Fruit fly (Drosophila melanogaster): ENCODE measurements around the gene tna.

tna gene

DNA sequence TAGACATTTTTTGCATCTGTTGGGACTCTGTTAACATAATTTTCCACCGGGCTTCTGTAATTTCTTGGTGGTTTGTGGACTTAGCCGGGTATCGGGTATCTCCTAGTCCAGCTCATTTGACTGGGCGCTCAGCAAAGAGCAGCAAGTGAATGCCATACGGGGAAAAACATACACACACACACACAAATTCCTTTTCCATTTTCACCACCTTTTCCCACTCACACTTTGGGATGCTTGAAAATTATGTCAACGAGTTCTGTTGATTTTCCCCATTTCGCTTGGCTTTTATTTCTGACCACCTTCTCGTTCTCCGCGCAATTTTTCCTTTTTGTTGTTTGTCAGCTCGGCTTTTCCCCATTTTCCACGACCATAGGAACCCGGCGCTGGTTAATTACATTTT, 23.4 kb upstream of the tna start (continued):
- TF ChIP-seq Elba2 (GFP tag; optimal IDR thresholded peaks at IDR 0.05) (no peak), odd (GFP tag; optimal IDR thresholded peaks at IDR 0.05) (no peak), Dref (GFP tag; IDR thresholded peaks at IDR 0.05) (no peak), cad (GFP tag; optimal IDR thresholded peaks at IDR 0.05) (no peak), Hmr (GFP tag; optimal IDR thresholded peaks at IDR 0.05) (no peak), row (GFP tag; IDR thresholded peaks at IDR 0.05) (0 out of 3 replicates have a peak, but pooled peaks have one; percentile 9), Optix (GFP tag; IDR thresholded peaks at IDR 0.05) (no peak), grn (GFP tag; optimal IDR thresholded peaks at IDR 0.05) (no peak), Doc3 (GFP tag; IDR thresholded peaks at IDR 0.05; ENCODE audit: partially characterized antibody) (no peak), Kr (GFP tag; optimal IDR thresholded peaks at IDR 0.05) (peak; percentile 12), cas (GFP tag; IDR thresholded peaks at IDR 0.05) (no peak), seq (GFP tag; IDR thresholded peaks at IDR 0.05) (0 out of 2 replicates have a peak, but pooled peaks have one; percentile 14), CG4730 (GFP tag; IDR thresholded peaks at IDR 0.05) (no peak), lmd (GFP tag; IDR thresholded peaks at IDR 0.05) (no peak), CG6683 (GFP tag; optimal IDR thresholded peaks at IDR 0.05) (no peak), z (GFP tag; IDR thresholded peaks at IDR 0.05) (no peak), Lim3 (GFP tag; IDR thresholded peaks at IDR 0.05) (no peak), CG10147 (GFP tag; optimal IDR thresholded peaks at IDR 0.05) (no peak), CG32772 (GFP tag; IDR thresholded peaks at IDR 0.05) (no peak), cg (GFP tag; optimal IDR thresholded peaks at IDR 0.05) (peak; percentile 48), CG15696 (tag; optimal IDR thresholded peaks at IDR 0.05) (no peak), CG5180 (GFP tag; optimal IDR thresholded peaks at IDR 0.05) (peak; percentile 38), pros (GFP tag; optimal IDR thresholded peaks at IDR 0.05) (peak; percentile 42), Hsf (GFP tag; optimal IDR thresholded peaks at IDR 0.05) (no peak), Deaf1 (tag; optimal IDR thresholded peaks at IDR 0.05) (peak; percentile 18), Opbp (GFP tag; IDR thresholded peaks at IDR 0.05; ENCODE audit: partially characterized antibody) (no peak), CG12769 (tag; optimal IDR thresholded peaks at IDR 0.05) (no peak), bigmax (GFP tag; optimal IDR thresholded peaks at IDR 0.05) (peak; percentile 40), abd-A (tag; optimal IDR thresholded peaks at IDR 0.05) (peak; percentile 62)

DNA sequence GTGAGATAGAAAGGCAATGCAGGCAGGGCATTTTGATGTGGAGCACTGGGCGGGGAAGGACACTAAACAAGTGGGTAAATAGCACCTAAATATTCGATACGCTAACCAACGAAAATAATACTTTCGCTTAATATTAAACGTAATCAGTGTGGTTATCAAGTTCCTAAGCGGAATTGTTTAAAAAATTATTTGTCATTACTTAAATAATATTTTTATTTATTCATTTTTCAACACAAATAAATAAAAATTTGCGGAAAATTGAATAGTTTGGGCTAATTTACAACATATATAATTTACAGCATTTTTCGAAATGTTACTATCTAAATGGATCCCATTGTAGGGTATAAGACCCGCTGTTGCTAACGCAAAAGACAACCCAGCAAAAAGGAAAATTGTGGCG, 22.4 kb upstream of the tna start:
- no peak for TF ChIP-seq CG5245 (GFP tag; optimal IDR thresholded peaks at IDR 0.05)
- TF ChIP-seq gem (tag; optimal IDR thresholded peaks at IDR 0.05) = peak; percentile 1
- TF ChIP-seq D19A (tag; optimal IDR thresholded peaks at IDR 0.05) = peak; percentile 15

DNA sequence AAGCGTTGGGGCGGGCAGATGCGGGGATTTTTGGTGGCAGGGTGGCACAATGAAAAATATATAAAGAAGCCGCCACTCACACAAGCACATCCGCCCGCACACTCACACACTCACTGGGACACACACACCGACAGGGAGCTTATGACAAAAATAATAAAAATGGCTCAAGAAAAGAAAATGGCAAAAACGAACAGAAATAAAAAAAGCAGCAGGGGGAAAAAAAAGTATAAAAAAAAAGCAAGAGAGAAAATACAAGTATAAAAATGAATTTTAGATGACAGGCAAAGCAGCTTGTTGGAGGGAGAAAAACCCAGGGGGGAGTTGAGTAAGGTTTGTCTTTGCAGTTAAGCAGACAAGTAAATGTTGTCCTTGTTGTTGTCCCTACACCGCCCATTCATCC, 21.4 kb upstream of the tna start:
- TF ChIP-seq abd-A (tag; optimal IDR thresholded peaks at IDR 0.05) (peak; percentile 85), CHES-1-like (GFP tag; optimal IDR thresholded peaks at IDR 0.05) (no peak), CG8089 (GFP tag; optimal IDR thresholded peaks at IDR 0.05) (no peak), chinmo (GFP tag; IDR thresholded peaks at IDR 0.05; ENCODE audit: partially characterized antibody) (no peak), Drgx (GFP tag; IDR thresholded peaks at IDR 0.05) (peak; percentile 42), bsh (GFP tag; optimal IDR thresholded peaks at IDR 0.05) (peak in 1 of 2 experiments; percentile 3), nom (GFP tag; optimal IDR thresholded peaks at IDR 0.05) (peak; percentile 61), CG6175 (GFP tag; IDR thresholded peaks at IDR 0.05) (no peak), CG32772 (GFP tag; IDR thresholded peaks at IDR 0.05) (0 out of 2 replicates have a peak, but pooled peaks have one; percentile 23)

Measured in whole organism, embryonic.